Worm (Caenorhabditis elegans) whole organism, young adult: ENCODE results near the gene bir-1.

Experiments
- B0019.2 ChIP-seq: fragments of 200-800 bp; sonication (Bioruptor generic); conservative IDR thresholded peaks from 2 replicates; pipeline ENCODE4 v1.3.6; 2022; ENCODE audit warnings: missing genetic modification reagents, missing genetic modification characterization, missing compliant biosample characterization
- B0035.1 ChIP-seq: sonication (generic microtip); optimal IDR thresholded peaks from 2 replicates; lab custom pipeline; 2016; ENCODE audit warnings: missing genetic modification characterization, mild to moderate bottlenecking, missing compliant biosample characterization, missing genotype, missing genetic modification reagents
- B0336.3 ChIP-seq: fragments of 200-800 bp; sonication (Bioruptor generic); IDR thresholded peaks from 2 replicates; pipeline ENCODE4 v1.3.6; 2022; ENCODE audit warnings: missing genetic modification characterization, missing compliant biosample characterization
- F23B12.7 ChIP-seq: sonication (generic microtip); optimal IDR thresholded peaks from 2 replicates; lab custom pipeline; 2017; ENCODE audit warnings: missing genetic modification characterization, mild to moderate bottlenecking, missing compliant biosample characterization, antibody characterized with exemption, moderate library complexity; ENCODE audit not compliant: insufficient read depth
- F57A8.1 ChIP-seq: fragments of 200-800 bp; sonication (Bioruptor generic); optimal IDR thresholded peaks from 2 replicates; lab custom pipeline; 2018; ENCODE audit warnings: mild to moderate bottlenecking, missing genetic modification characterization, moderate library complexity, missing compliant biosample characterization
- T07F8.4 ChIP-seq: sonication (generic microtip); optimal IDR thresholded peaks from 2 replicates; lab custom pipeline; 2016; ENCODE audit warnings: mild to moderate bottlenecking, missing genetic modification characterization, moderate library complexity, missing compliant biosample characterization
- Y53G8AR.9 ChIP-seq: fragments of 200-800 bp; sonication (Bioruptor generic); conservative IDR thresholded peaks from 2 replicates; pipeline ENCODE4 v1.3.6; 2022; ENCODE audit warnings: missing genetic modification reagents, missing genetic modification characterization, missing compliant biosample characterization
- akir-1 ChIP-seq: fragments of 200-800 bp; sonication (Bioruptor generic); optimal IDR thresholded peaks from 2 replicates; lab custom pipeline; 2018; ENCODE audit warnings: mild to moderate bottlenecking, missing genetic modification characterization, moderate library complexity, missing compliant biosample characterization
- ama-1 ChIP-seq, 3 experiments: fragments of 150-350 bp in 1 of 3; sonication (generic microtip) in 2 of 3; optimal IDR thresholded peaks; 2 replicates each; lab custom pipeline; 2014 to 2018; ENCODE audit warnings: missing biosample characterization in 2 of 3, missing genetic modification characterization in 2 of 3, missing genetic modification reagents in 2 of 3
- aptf-2 ChIP-seq: fragments of 200-800 bp; sonication (Bioruptor generic); conservative IDR thresholded peaks from 2 replicates; pipeline ENCODE4 v1.3.6; 2022; ENCODE audit warnings: missing genetic modification reagents, missing genetic modification characterization, missing compliant biosample characterization
- atf-7 ChIP-seq: sonication (generic microtip); optimal IDR thresholded peaks from 2 replicates; lab custom pipeline; 2017; ENCODE audit warnings: mild to moderate bottlenecking, missing genetic modification characterization, missing compliant biosample characterization
- athp-1 ChIP-seq: sonication (generic microtip); optimal IDR thresholded peaks from 2 replicates; lab custom pipeline; 2017; ENCODE audit warnings: mild to moderate bottlenecking, missing genetic modification characterization, missing compliant biosample characterization
- ccch-3 ChIP-seq: fragments of 200-800 bp; sonication (Bioruptor generic); optimal IDR thresholded peaks from 2 replicates; lab custom pipeline; 2018; ENCODE audit warnings: mild to moderate bottlenecking, missing genetic modification characterization, missing compliant biosample characterization
- cebp-1 ChIP-seq, 2 experiments: fragments of 200-800 bp in 1 of 2; sonication (Bioruptor generic) in 1 of 2; sonication (generic microtip) in 1 of 2; IDR thresholded peaks in 1 of 2; optimal IDR thresholded peaks in 1 of 2; 2 replicates each; pipeline versions ENCODE4 v1.3.6 to Lab custom; 2017 to 2022; ENCODE audit warnings: missing compliant biosample characterization in 2 of 2, missing genetic modification characterization in 2 of 2, mild to moderate bottlenecking in 1 of 2, missing genetic modification reagents in 1 of 2, moderate library complexity in 1 of 2
- cebp-2 ChIP-seq: fragments of 200-800 bp; sonication (Bioruptor generic); IDR thresholded peaks from 2 replicates; pipeline ENCODE4 v1.3.6; 2022; ENCODE audit warnings: missing genetic modification characterization, missing compliant biosample characterization
- ceh-79 ChIP-seq: sonication (generic microtip); optimal IDR thresholded peaks from 2 replicates; lab custom pipeline; 2017; ENCODE audit warnings: mild to moderate bottlenecking, missing genetic modification characterization, missing compliant biosample characterization
- chd-7 ChIP-seq: sonication (generic microtip); optimal IDR thresholded peaks from 2 replicates; lab custom pipeline; 2016; ENCODE audit warnings: mild to moderate bottlenecking, missing genetic modification characterization, moderate library complexity, missing compliant biosample characterization
- die-1 ChIP-seq: sonication (generic microtip); optimal IDR thresholded peaks from 2 replicates; lab custom pipeline; 2016; ENCODE audit warnings: missing genotype, mild to moderate bottlenecking, missing genetic modification characterization, missing compliant biosample characterization
- efl-1 ChIP-seq: fragments of 150-350 bp; optimal IDR thresholded peaks from 2 replicates; lab custom pipeline; 2014; ENCODE audit warnings: missing biosample characterization, missing genetic modification reagents, missing genetic modification characterization
- fkh-3 ChIP-seq: sonication (generic microtip); optimal IDR thresholded peaks from 2 replicates; lab custom pipeline; 2016; ENCODE audit warnings: mild to moderate bottlenecking, missing genetic modification characterization, missing compliant biosample characterization
- hlh-12 ChIP-seq: sonication (generic microtip); optimal IDR thresholded peaks from 2 replicates; lab custom pipeline; 2016; ENCODE audit warnings: missing genetic modification characterization, missing compliant biosample characterization
- let-607 ChIP-seq, 2 experiments: fragments of 200-800 bp in 1 of 2; sonication (Bioruptor generic) in 1 of 2; sonication (generic microtip) in 1 of 2; optimal IDR thresholded peaks; 2 replicates each; lab custom pipeline; 2016 to 2018; ENCODE audit warnings: mild to moderate bottlenecking in 2 of 2, missing compliant biosample characterization in 2 of 2, missing genetic modification characterization in 2 of 2, moderate library complexity in 2 of 2, missing genotype in 1 of 2
- lin-35 ChIP-seq, 3 experiments: fragments of 150-350 bp in 2 of 3; sonication (generic microtip) in 1 of 3; optimal IDR thresholded peaks; 2 replicates each; lab custom pipeline; 2014 to 2018; ENCODE audit warnings: missing biosample characterization in 3 of 3, missing genetic modification characterization in 3 of 3, missing genetic modification reagents in 3 of 3
- lir-1 ChIP-seq: fragments of 200-800 bp; sonication (Bioruptor generic); conservative IDR thresholded peaks from 2 replicates; pipeline ENCODE4 v1.3.6; 2022; ENCODE audit warnings: missing genetic modification reagents, missing genetic modification characterization, missing compliant biosample characterization
- madf-6 ChIP-seq: fragments of 200-800 bp; sonication (Bioruptor generic); IDR thresholded peaks from 2 replicates; pipeline ENCODE4 v1.3.6; 2022; ENCODE audit warnings: missing genetic modification reagents, missing genetic modification characterization, missing compliant biosample characterization
- mxl-1 ChIP-seq: sonication (generic microtip); optimal IDR thresholded peaks from 2 replicates; lab custom pipeline; 2016; ENCODE audit warnings: missing genetic modification characterization, missing compliant biosample characterization
- nfya-1 ChIP-seq: sonication (generic microtip); optimal IDR thresholded peaks from 2 replicates; lab custom pipeline; 2017; ENCODE audit warnings: antibody characterized with exemption, missing compliant biosample characterization, missing genetic modification characterization, borderline replicate concordance; ENCODE audit not compliant: insufficient read depth
- nfyb-1 ChIP-seq: fragments of 200-800 bp; sonication (Bioruptor generic); IDR thresholded peaks from 2 replicates; pipeline ENCODE4 v1.3.6; 2022; ENCODE audit warnings: missing genetic modification reagents, missing genetic modification characterization, missing compliant biosample characterization
- nhr-120 ChIP-seq: fragments of 200-800 bp; sonication (Bioruptor generic); IDR thresholded peaks from 2 replicates; pipeline ENCODE4 v1.3.6; 2022; ENCODE audit warnings: missing genetic modification characterization, missing compliant biosample characterization
- nhr-80 ChIP-seq: sonication (generic microtip); optimal IDR thresholded peaks from 2 replicates; lab custom pipeline; 2016; ENCODE audit warnings: missing genetic modification characterization, missing compliant biosample characterization
- pbrm-1 ChIP-seq: fragments of 200-800 bp; sonication (Bioruptor generic); IDR thresholded peaks from 2 replicates; pipeline ENCODE4 v1.3.6; 2022; ENCODE audit warnings: missing genetic modification reagents, missing genetic modification characterization, missing compliant biosample characterization
- repo-1 ChIP-seq: sonication (generic microtip); optimal IDR thresholded peaks from 2 replicates; lab custom pipeline; 2017; ENCODE audit warnings: mild to moderate bottlenecking, missing genetic modification characterization, missing compliant biosample characterization
- sdz-38 ChIP-seq: sonication (generic microtip); optimal IDR thresholded peaks from 2 replicates; lab custom pipeline; 2016; ENCODE audit warnings: missing genotype, missing genetic modification characterization, missing compliant biosample characterization
- snpc-4 ChIP-seq, 5 experiments: fragments of 150-350 bp in 1 of 5; sonication (generic microtip) in 4 of 5; optimal IDR thresholded peaks; 2 replicates each; lab custom pipeline; 2014 to 2018; ENCODE audit warnings: missing genetic modification characterization in 5 of 5, missing biosample characterization in 3 of 5, antibody characterized with exemption in 2 of 5, mild to moderate bottlenecking in 2 of 5, missing compliant biosample characterization in 2 of 5, missing genotype in 2 of 5, moderate library complexity in 2 of 5, missing genetic modification reagents in 1 of 5
- tbx-9 ChIP-seq: sonication (generic microtip); optimal IDR thresholded peaks from 2 replicates; lab custom pipeline; 2016; ENCODE audit warnings: borderline replicate concordance, missing genetic modification characterization, inconsistent platforms, missing compliant biosample characterization
- unc-130 ChIP-seq: sonication (generic microtip); optimal IDR thresholded peaks from 2 replicates; lab custom pipeline; 2016; ENCODE audit warnings: missing genetic modification reagents, missing genetic modification characterization, missing compliant biosample characterization
- zim-3 ChIP-seq: sonication (generic microtip); optimal IDR thresholded peaks from 2 replicates; lab custom pipeline; 2017; ENCODE audit warnings: mild to moderate bottlenecking, missing genetic modification characterization, moderate library complexity, missing compliant biosample characterization
- ztf-22 ChIP-seq: fragments of 200-800 bp; sonication (Bioruptor generic); optimal IDR thresholded peaks from 2 replicates; lab custom pipeline; 2018; ENCODE audit warnings: mild to moderate bottlenecking, missing genetic modification characterization, moderate library complexity, missing compliant biosample characterization

The bir-1 gene

ce11 chrV:11656469-11656868 is 12.2 kb downstream of the bir-1 start:
- TF ChIP-seq cebp-2 (GFP tag; lab: Robert Waterston, UW) (no peak), ztf-22 (GFP tag; lab: Kevin White, UChicago) (no peak), mxl-1 (tag; lab: Kevin White, UChicago) (no peak), cebp-1 (GFP tag; IDR thresholded peaks at IDR 0.05; lab: Robert Waterston, UW) (no peak), cebp-1 (tag; optimal IDR thresholded peaks at IDR 0.05; lab: Kevin White, UChicago) (no peak), aptf-2 (GFP tag; lab: Robert Waterston, UW) (no peak)

- TF ChIP-seq akir-1 (GFP tag; lab: Kevin White, UChicago) (no peak), nfya-1 (tag; lab: Kevin White, UChicago) (no peak), sdz-38 (tag; lab: Kevin White, UChicago) (no peak), snpc-4 (GFP tag; optimal IDR thresholded peaks at IDR 0.05; lab: Kevin White, UChicago) (no peak), snpc-4 (tag; optimal IDR thresholded peaks at IDR 0.05; lab: Kevin White, UChicago) (no peak), B0035.1 (no peak), nhr-80 (tag; lab: Kevin White, UChicago) (no peak), atf-7 (tag; lab: Kevin White, UChicago) (no peak), let-607 (tag; optimal IDR thresholded peaks at IDR 0.05; lab: Kevin White, UChicago) (no peak), pbrm-1 (no peak), nfyb-1 (GFP tag; lab: Robert Waterston, UW) (no peak), B0019.2 (GFP tag; lab: Robert Waterston, UW) (no peak), B0336.3 (GFP tag; lab: Robert Waterston, UW) (no peak), hlh-12 (tag; lab: Kevin White, UChicago) (no peak), unc-130 (GFP tag; lab: Kevin White, UChicago) (no peak), Y53G8AR.9 (GFP tag; lab: Robert Waterston, UW) (no peak), mxl-1 (tag; lab: Kevin White, UChicago) (no peak), repo-1 (no peak), fkh-3 (tag; lab: Kevin White, UChicago) (no peak), ccch-3 (GFP tag; lab: Kevin White, UChicago) (no peak)
These were observed 16.3 kb downstream of the bir-1 start for ce11 chrV:11660566-11660965.

ce11 chrV:11664875-11665384 is 20.7 kb downstream of the bir-1 start, which contains the start of gene ceh-27:
TSS of gene ceh-27 (minus strand) at chrV:11665102.
- TF ChIP-seq cebp-2 (GFP tag; lab: Robert Waterston, UW) (no peak), cebp-1 (GFP tag; IDR thresholded peaks at IDR 0.05; lab: Robert Waterston, UW) (no peak), cebp-1 (tag; optimal IDR thresholded peaks at IDR 0.05; lab: Kevin White, UChicago) (no peak), efl-1 (no peak)

ce11 chrV:11667176-11667575 is 22.9 kb downstream of the bir-1 start, which contains the start of gene F46F3.3:
TSS of gene F46F3.3 (plus strand) at chrV:11667476.
- TF ChIP-seq F57A8.1 (GFP tag; lab: Kevin White, UChicago) (no peak), ceh-79 (tag; lab: Kevin White, UChicago) (no peak), lir-1 (GFP tag; lab: Robert Waterston, UW) (no peak), madf-6 (no peak), ama-1 (optimal IDR thresholded peaks at IDR 0.05; lab: Kevin White, UChicago) (no peak), ama-1 (GFP tag; optimal IDR thresholded peaks at IDR 0.05; lab: Kevin White, UChicago) (no peak), athp-1 (tag; lab: Kevin White, UChicago) (no peak), lin-35 (GFP tag; optimal IDR thresholded peaks at IDR 0.05; lab: Kevin White, UChicago) (no peak), zim-3 (no peak), nhr-80 (tag; lab: Kevin White, UChicago) (no peak), T07F8.4 (tag; lab: Kevin White, UChicago) (no peak), F23B12.7 (tag; lab: Kevin White, UChicago) (no peak), chd-7 (tag; lab: Kevin White, UChicago) (no peak), die-1 (tag; lab: Kevin White, UChicago) (no peak), tbx-9 (tag; lab: Kevin White, UChicago) (no peak), nhr-120 (GFP tag; lab: Robert Waterston, UW) (no peak), hlh-12 (tag; lab: Kevin White, UChicago) (no peak)
